Fruit fly (Drosophila melanogaster) whole organism, embryonic: ENCODE results near the gene CG44158.

Experiments used
- CG10209 ChIP-seq: fragments of 200-800 bp; sonication (Bioruptor generic); optimal IDR thresholded peaks from 3 replicates; lab custom pipeline; 2017; ENCODE audit warnings: missing biosample characterization, mild to moderate bottlenecking, missing genetic modification characterization, missing genetic modification reagents
- CG10267 ChIP-seq: fragments of 200-800 bp; sonication (Bioruptor generic); optimal IDR thresholded peaks from 2 replicates; lab custom pipeline; 2018; ENCODE audit warnings: missing biosample characterization, mild to moderate bottlenecking, missing genetic modification characterization, moderate library complexity
- CG11093 ChIP-seq: fragments of 200-800 bp; sonication (Bioruptor generic); IDR thresholded peaks from 3 replicates; pipeline ENCODE4 v1.3.6; 2022; ENCODE audit warnings: missing biosample characterization, missing genetic modification characterization
- CG12299 ChIP-seq: fragments of 200-800 bp; sonication (Bioruptor generic); optimal IDR thresholded peaks from 2 replicates; lab custom pipeline; 2018; ENCODE audit warnings: missing biosample characterization, mild to moderate bottlenecking, missing genetic modification characterization
- CG14441 ChIP-seq: fragments of 200-800 bp; sonication (Bioruptor generic); IDR thresholded peaks from 2 replicates; pipeline ENCODE4 v1.3.6; 2022; ENCODE audit warnings: missing biosample characterization, missing genetic modification characterization
- CG14710 ChIP-seq: fragments of 200-800 bp; sonication (Bioruptor generic); optimal IDR thresholded peaks from 3 replicates; lab custom pipeline; 2019; ENCODE audit warnings: missing biosample characterization, mild to moderate bottlenecking, missing genetic modification characterization, moderate library complexity
- CG14860 ChIP-seq: fragments of 200-800 bp; sonication (Bioruptor generic); IDR thresholded peaks from 3 replicates; pipeline ENCODE4 v1.3.6; 2022; ENCODE audit warnings: missing biosample characterization, missing genetic modification characterization; ENCODE audit not compliant: partially characterized antibody
- CG16779 ChIP-seq: fragments of 200-800 bp; sonication (Bioruptor generic); IDR thresholded peaks from 2 replicates; pipeline ENCODE4 v1.3.6; 2022; ENCODE audit warnings: missing biosample characterization, missing genetic modification characterization
- CG2202 ChIP-seq: fragments of 200-800 bp; sonication (Bioruptor generic); optimal IDR thresholded peaks from 2 replicates; lab custom pipeline; 2018; ENCODE audit warnings: missing biosample characterization, mild to moderate bottlenecking, missing genetic modification characterization
- CG2678 ChIP-seq: fragments of 200-800 bp; sonication (Bioruptor generic); optimal IDR thresholded peaks from 3 replicates; lab custom pipeline; 2019; ENCODE audit warnings: missing biosample characterization, mild to moderate bottlenecking, missing genetic modification characterization, moderate library complexity
- CG30403 ChIP-seq: fragments of 200-800 bp; sonication (Bioruptor generic); optimal IDR thresholded peaks from 3 replicates; lab custom pipeline; 2016; ENCODE audit warnings: missing biosample characterization, missing genetic modification characterization
- CG4424 ChIP-seq: fragments of 200-800 bp; sonication (Bioruptor generic); optimal IDR thresholded peaks from 3 replicates; lab custom pipeline; 2016; ENCODE audit warnings: missing biosample characterization, missing genetic modification characterization
- CG6175 ChIP-seq: fragments of 200-800 bp; sonication (Bioruptor generic); IDR thresholded peaks from 3 replicates; pipeline ENCODE4 v1.3.6; 2022; ENCODE audit warnings: missing biosample characterization, missing genetic modification characterization
- CG6254 ChIP-seq: fragments of 200-800 bp; sonication (Bioruptor generic); optimal IDR thresholded peaks from 3 replicates; lab custom pipeline; 2017; ENCODE audit warnings: mild to moderate bottlenecking, missing biosample characterization, missing genetic modification reagents, missing genetic modification characterization
- CG8089 ChIP-seq: fragments of 200-800 bp; sonication (Bioruptor generic); optimal IDR thresholded peaks from 3 replicates; lab custom pipeline; 2016; ENCODE audit warnings: missing biosample characterization, missing genetic modification characterization
- CG9215 ChIP-seq: fragments of 200-800 bp; sonication (Bioruptor generic); IDR thresholded peaks from 2 replicates; pipeline ENCODE4 v1.3.6; 2022; ENCODE audit warnings: missing biosample characterization, missing genetic modification characterization
- CG9817 ChIP-seq: fragments of 200-800 bp; sonication (Bioruptor generic); optimal IDR thresholded peaks from 2 replicates; lab custom pipeline; 2018; ENCODE audit warnings: missing biosample characterization, mild to moderate bottlenecking, missing genetic modification characterization, moderate library complexity
- Dad ChIP-seq: fragments of 200-800 bp; sonication (Bioruptor generic); optimal IDR thresholded peaks from 3 replicates; lab custom pipeline; 2016; ENCODE audit warnings: missing biosample characterization, missing genetic modification characterization
- Drgx ChIP-seq: fragments of 200-800 bp; sonication (Bioruptor generic); IDR thresholded peaks from 2 replicates; pipeline ENCODE4 v1.3.6; 2022; ENCODE audit warnings: missing biosample characterization, missing genetic modification characterization
- E2f2 ChIP-seq: fragments of 200-800 bp; sonication (Bioruptor generic); IDR thresholded peaks from 2 replicates; pipeline ENCODE4 v1.3.6; 2022; ENCODE audit warnings: missing biosample characterization, missing genetic modification characterization
- ERR ChIP-seq: fragments of 200-800 bp; sonication (Bioruptor generic); optimal IDR thresholded peaks from 2 replicates; lab custom pipeline; 2016; ENCODE audit warnings: missing biosample characterization, missing genetic modification characterization
- HHEX ChIP-seq: fragments of 200-800 bp; sonication (Bioruptor generic); optimal IDR thresholded peaks from 3 replicates; lab custom pipeline; 2017; ENCODE audit warnings: missing biosample characterization, mild to moderate bottlenecking, missing genetic modification characterization, missing genetic modification reagents
- HLH54F ChIP-seq: fragments of 200-800 bp; sonication (Bioruptor generic); optimal IDR thresholded peaks from 3 replicates; lab custom pipeline; 2016; ENCODE audit warnings: missing biosample characterization, missing genetic modification characterization
- Mad ChIP-seq: fragments of 200-800 bp; sonication (Bioruptor generic); optimal IDR thresholded peaks from 2 replicates; lab custom pipeline; 2016; ENCODE audit warnings: missing biosample characterization, missing genetic modification characterization
- Poxn ChIP-seq: fragments of 200-800 bp; sonication (Bioruptor generic); IDR thresholded peaks from 2 replicates; pipeline ENCODE4 v1.3.6; 2022; ENCODE audit warnings: missing biosample characterization, missing genetic modification characterization
- Rfx ChIP-seq: fragments of 200-800 bp; sonication (Bioruptor generic); IDR thresholded peaks from 2 replicates; pipeline ENCODE4 v1.3.6; 2022; ENCODE audit warnings: missing biosample characterization, missing genetic modification characterization
- Sry-β ChIP-seq: fragments of 200-800 bp; sonication (Bioruptor generic); optimal IDR thresholded peaks from 2 replicates; lab custom pipeline; 2018; ENCODE audit warnings: missing biosample characterization, mild to moderate bottlenecking, missing genetic modification characterization, moderate library complexity
- Stat92E ChIP-seq, 3 experiments: fragments of >200 bp in 2 of 3; fragments of 200-800 bp in 1 of 3; sonication (Bioruptor generic) in 1 of 3; optimal IDR thresholded peaks; 2 replicates each; lab custom pipeline; 2017 to 2019; ENCODE audit warnings: missing biosample characterization in 3 of 3, missing genetic modification characterization in 3 of 3, mild to moderate bottlenecking in 1 of 3, moderate library complexity in 1 of 3
- TFAM ChIP-seq: fragments of 200-800 bp; sonication (Bioruptor generic); optimal IDR thresholded peaks from 2 replicates; lab custom pipeline; 2017; ENCODE audit warnings: missing biosample characterization, missing genetic modification characterization, inconsistent platforms
- ato ChIP-seq: fragments of 200-800 bp; sonication (Bioruptor generic); IDR thresholded peaks from 2 replicates; pipeline ENCODE4 v1.3.6; 2022; ENCODE audit warnings: missing biosample characterization, missing genetic modification characterization; ENCODE audit not compliant: partially characterized antibody
- bcd ChIP-seq: fragments of 200-800 bp; sonication (Bioruptor generic); optimal IDR thresholded peaks from 2 replicates; lab custom pipeline; 2017; ENCODE audit warnings: missing biosample characterization, mild to moderate bottlenecking, missing genetic modification characterization
- bigmax ChIP-seq: fragments of 200-800 bp; sonication (Bioruptor generic); optimal IDR thresholded peaks from 2 replicates; lab custom pipeline; 2018; ENCODE audit warnings: missing biosample characterization, mild to moderate bottlenecking, missing genetic modification characterization
- cato ChIP-seq: fragments of 200-800 bp; sonication (Bioruptor generic); optimal IDR thresholded peaks from 2 replicates; lab custom pipeline; 2016; ENCODE audit warnings: missing biosample characterization, missing genetic modification characterization, borderline replicate concordance
- dati ChIP-seq: fragments of 200-800 bp; sonication (Bioruptor generic); IDR thresholded peaks from 2 replicates; pipeline ENCODE4 v1.3.6; 2022; ENCODE audit warnings: missing biosample characterization, missing genetic modification characterization
- en ChIP-seq: fragments of 200-800 bp; sonication (Bioruptor generic); optimal IDR thresholded peaks from 2 replicates; lab custom pipeline; 2016; ENCODE audit warnings: missing biosample characterization, missing genetic modification characterization
- esg ChIP-seq: fragments of 200-800 bp; sonication (Bioruptor generic); conservative IDR thresholded peaks from 2 replicates; pipeline ENCODE4 v1.3.6; 2022; ENCODE audit warnings: missing biosample characterization, missing genetic modification characterization
- hkb ChIP-seq, 2 experiments: fragments of 200-800 bp in 1 of 2; fragments of >200 bp in 1 of 2; sonication (Bioruptor generic) in 1 of 2; IDR thresholded peaks in 1 of 2; optimal IDR thresholded peaks in 1 of 2; 2 replicates each; pipeline versions ENCODE4 v1.3.6 to Lab custom; 2017 to 2022; ENCODE audit warnings: missing biosample characterization in 1 of 2, missing genetic modification characterization in 1 of 2
- jigr1 ChIP-seq: fragments of 200-800 bp; sonication (Bioruptor generic); IDR thresholded peaks from 3 replicates; pipeline ENCODE4 v1.3.6; 2022; ENCODE audit warnings: missing biosample characterization, missing genetic modification characterization
- lab ChIP-seq: fragments of 200-800 bp; sonication (Bioruptor generic); optimal IDR thresholded peaks from 3 replicates; lab custom pipeline; 2017; ENCODE audit warnings: missing biosample characterization, missing genetic modification characterization, mild to moderate bottlenecking, moderate library complexity, missing genetic modification reagents
- row ChIP-seq: fragments of 200-800 bp; sonication (Bioruptor generic); IDR thresholded peaks from 3 replicates; pipeline ENCODE4 v1.3.6; 2022; ENCODE audit warnings: missing biosample characterization, missing genetic modification characterization
- run ChIP-seq: fragments of 200-800 bp; sonication (Bioruptor generic); optimal IDR thresholded peaks from 3 replicates; lab custom pipeline; 2018; ENCODE audit warnings: missing biosample characterization, mild to moderate bottlenecking, missing genetic modification characterization
- sc ChIP-seq, 3 experiments: fragments of >200 bp in 2 of 3; fragments of 200-800 bp in 1 of 3; sonication (Bioruptor generic) in 1 of 3; optimal IDR thresholded peaks; 2 replicates in 2 of 3; 3 replicates in 1 of 3; lab custom pipeline; 2017; ENCODE audit warnings: mild to moderate bottlenecking in 1 of 3, missing biosample characterization in 1 of 3, missing genetic modification characterization in 1 of 3, missing genetic modification reagents in 1 of 3
- seq ChIP-seq: fragments of 200-800 bp; sonication (Bioruptor generic); IDR thresholded peaks from 2 replicates; pipeline ENCODE4 v1.3.6; 2022; ENCODE audit warnings: missing biosample characterization, missing genetic modification characterization
- slou ChIP-seq: fragments of 200-800 bp; sonication (Bioruptor generic); optimal IDR thresholded peaks from 3 replicates; lab custom pipeline; 2016; ENCODE audit warnings: missing biosample characterization, missing genetic modification characterization
- sna ChIP-seq: fragments of 200-800 bp; sonication (Bioruptor generic); IDR thresholded peaks from 2 replicates; pipeline ENCODE4 v1.3.6; 2022; ENCODE audit warnings: missing biosample characterization, missing genetic modification characterization; ENCODE audit not compliant: partially characterized antibody
- sug ChIP-seq: fragments of 200-800 bp; optimal IDR thresholded peaks from 2 replicates; lab custom pipeline; 2019; ENCODE audit warnings: missing biosample characterization, mild to moderate bottlenecking, missing genetic modification characterization, moderate library complexity
- toy ChIP-seq: fragments of 200-800 bp; sonication (Bioruptor generic); IDR thresholded peaks from 2 replicates; pipeline ENCODE4 v1.3.6; 2022; ENCODE audit warnings: missing biosample characterization, missing genetic modification characterization
- vfl ChIP-seq: fragments of 200-800 bp; sonication (Bioruptor generic); optimal IDR thresholded peaks from 2 replicates; lab custom pipeline; 2016; ENCODE audit warnings: missing biosample characterization, missing genetic modification characterization
- zf30C ChIP-seq: fragments of 200-800 bp; sonication (Bioruptor generic); optimal IDR thresholded peaks from 3 replicates; lab custom pipeline; 2018; ENCODE audit warnings: missing biosample characterization, mild to moderate bottlenecking, missing genetic modification characterization

The CG44158 gene

dm6 chr3R:18223434-18223833 lies 14.9 kb downstream of the CG44158 start, which contains the start of the genes mTerf5 and Non3:
TSS of gene mTerf5 (minus strand) at chr3R:18223682.
TSS of gene Non3 (plus strand) at chr3R:18223722.
- peak; percentile 55 for TF ChIP-seq esg (GFP tag; lab: Robert Waterston, UW)
- TF ChIP-seq CG14441 (GFP tag; lab: Robert Waterston, UW): peak; percentile 50; the same call in 1 of the 2 replicates
- TF ChIP-seq ERR (GFP tag; lab: Kevin White, UChicago): no peak
- no peak for TF ChIP-seq CG11093 (GFP tag; lab: Robert Waterston, UW)
- TF ChIP-seq en (GFP tag; lab: Kevin White, UChicago): no peak
- no peak for TF ChIP-seq CG8089 (GFP tag; lab: Kevin White, UChicago)
- peak; percentile 67 for TF ChIP-seq CG2678
- no peak for TF ChIP-seq TFAM
- peak; percentile 6 for TF ChIP-seq Sry-β (GFP tag; lab: Kevin White, UChicago)
- TF ChIP-seq row (GFP tag; lab: Robert Waterston, UW): peak; percentile 89
- TF ChIP-seq zf30C: peak; percentile 7
- TF ChIP-seq HLH54F (GFP tag; lab: Kevin White, UChicago): peak; percentile 33
- TF ChIP-seq run: no peak
- TF ChIP-seq CG10267 (tag; lab: Kevin White, UChicago): peak; percentile 76
- TF ChIP-seq CG2202 (tag; lab: Kevin White, UChicago): peak; percentile 31
- peak; percentile 40 for TF ChIP-seq HHEX (GFP tag; lab: Kevin White, UChicago)
- peak; percentile 46 for TF ChIP-seq CG9215 (GFP tag; lab: Robert Waterston, UW)
- peak; percentile 62 for TF ChIP-seq sug
- no peak for TF ChIP-seq CG6175 (GFP tag; lab: Robert Waterston, UW)
- no peak for TF ChIP-seq seq (GFP tag; lab: Robert Waterston, UW)
- peak; percentile 68 for TF ChIP-seq CG9817
- TF ChIP-seq CG4424 (GFP tag; lab: Kevin White, UChicago): peak; percentile 43
- no peak for TF ChIP-seq hkb (optimal IDR thresholded peaks at IDR 0.05; lab: Kevin White, UChicago)
- TF ChIP-seq hkb (GFP tag; IDR thresholded peaks at IDR 0.05; lab: Robert Waterston, UW): peak; percentile 66
- peak; percentile 61 for TF ChIP-seq CG30403 (GFP tag; lab: Kevin White, UChicago)
- TF ChIP-seq slou: no peak
- peak; percentile 44 for TF ChIP-seq bcd (GFP tag; lab: Kevin White, UChicago)
- TF ChIP-seq Drgx (GFP tag; lab: Robert Waterston, UW): 0 out of 2 replicates have a peak, but pooled peaks have one; percentile 24
- no peak for TF ChIP-seq Stat92E (GFP tag; optimal IDR thresholded peaks at IDR 0.05; lab: Kevin White, UChicago)
- peak; percentile 59 for TF ChIP-seq Rfx (GFP tag; lab: Robert Waterston, UW)
- no peak for TF ChIP-seq Poxn
- peak; percentile 8 for TF ChIP-seq vfl (GFP tag; lab: Kevin White, UChicago)
- TF ChIP-seq E2f2: peak; percentile 56; the same call in 1 of the 2 replicates
- TF ChIP-seq CG6254: peak; percentile 43
- TF ChIP-seq CG14860 (GFP tag; lab: Robert Waterston, UW): peak; percentile 81
- no peak for TF ChIP-seq jigr1 (GFP tag; lab: Robert Waterston, UW)
- no peak for TF ChIP-seq toy (GFP tag; lab: Robert Waterston, UW)
- peak; percentile 32 for TF ChIP-seq CG12299 (tag; lab: Kevin White, UChicago)
- TF ChIP-seq dati (GFP tag; lab: Robert Waterston, UW): no peak
- peak; percentile 45; the same call in 1 of the 2 replicates for TF ChIP-seq ato (GFP tag; lab: Robert Waterston, UW)
- no peak for TF ChIP-seq Mad (GFP tag; lab: Kevin White, UChicago)
- no peak for TF ChIP-seq CG16779
- TF ChIP-seq cato: no peak
- TF ChIP-seq CG14710 (tag; lab: Kevin White, UChicago): peak; percentile 78
- TF ChIP-seq sc (optimal IDR thresholded peaks at IDR 0.05; lab: Kevin White, UChicago): no peak
- TF ChIP-seq sc (GFP tag; optimal IDR thresholded peaks at IDR 0.05; lab: Kevin White, UChicago): peak; percentile 34
- no peak for TF ChIP-seq Dad (GFP tag; lab: Kevin White, UChicago)
- TF ChIP-seq CG10209 (GFP tag; lab: Kevin White, UChicago): peak; percentile 44
- peak; percentile 64 for TF ChIP-seq lab (GFP tag; lab: Kevin White, UChicago)
- TF ChIP-seq bigmax: no peak
- peak; percentile 93 for TF ChIP-seq sna (GFP tag; lab: Robert Waterston, UW)
